Worm (Caenorhabditis elegans) whole organism, young adult: ENCODE results near the gene srw-90.

Source experiments
- B0336.3 ChIP-seq: fragments of 200-800 bp; sonication (Bioruptor generic); IDR thresholded peaks from 2 replicates; pipeline ENCODE4 v1.3.6; 2022; ENCODE audit warnings: missing genetic modification characterization, missing compliant biosample characterization
- D2030.7 ChIP-seq: fragments of 200-800 bp; sonication (Bioruptor generic); IDR thresholded peaks from 2 replicates; pipeline ENCODE4 v1.3.6; 2022; ENCODE audit warnings: missing genetic modification reagents, missing genetic modification characterization, missing compliant biosample characterization
- F37B4.10 ChIP-seq: fragments of 200-800 bp; sonication (Bioruptor generic); IDR thresholded peaks from 2 replicates; pipeline ENCODE4 v1.3.6; 2022; ENCODE audit warnings: missing genetic modification characterization, missing compliant biosample characterization
- F39B2.1 ChIP-seq: fragments of 200-800 bp; sonication (Bioruptor generic); IDR thresholded peaks from 2 replicates; pipeline ENCODE4 v1.3.6; 2022; ENCODE audit warnings: missing genetic modification reagents, missing genetic modification characterization, missing compliant biosample characterization
- F49E8.2 ChIP-seq: sonication (generic microtip); optimal IDR thresholded peaks from 3 replicates; lab custom pipeline; 2017; ENCODE audit warnings: missing genetic modification characterization, mild to moderate bottlenecking, missing compliant biosample characterization, antibody characterized with exemption, moderate library complexity; ENCODE audit not compliant: insufficient read depth
- F55B11.4 ChIP-seq: sonication (generic microtip); optimal IDR thresholded peaks from 2 replicates; lab custom pipeline; 2016; ENCODE audit warnings: missing compliant biosample characterization, missing genetic modification characterization, borderline replicate concordance; ENCODE audit not compliant: insufficient read depth
- F57A8.1 ChIP-seq: fragments of 200-800 bp; sonication (Bioruptor generic); optimal IDR thresholded peaks from 2 replicates; lab custom pipeline; 2018; ENCODE audit warnings: mild to moderate bottlenecking, missing genetic modification characterization, moderate library complexity, missing compliant biosample characterization
- K11D2.4 ChIP-seq: fragments of 200-800 bp; sonication (Bioruptor generic); IDR thresholded peaks from 2 replicates; pipeline ENCODE4 v1.3.6; 2022; ENCODE audit warnings: missing genetic modification reagents, missing genetic modification characterization, missing compliant biosample characterization
- T07F8.4 ChIP-seq: sonication (generic microtip); optimal IDR thresholded peaks from 2 replicates; lab custom pipeline; 2016; ENCODE audit warnings: mild to moderate bottlenecking, missing genetic modification characterization, moderate library complexity, missing compliant biosample characterization
- Y95B8A.8 ChIP-seq: fragments of 200-800 bp; sonication (Bioruptor generic); IDR thresholded peaks from 2 replicates; pipeline ENCODE4 v1.3.6; 2022; ENCODE audit warnings: missing genetic modification reagents, missing genetic modification characterization, missing compliant biosample characterization
- aptf-2 ChIP-seq: fragments of 200-800 bp; sonication (Bioruptor generic); conservative IDR thresholded peaks from 2 replicates; pipeline ENCODE4 v1.3.6; 2022; ENCODE audit warnings: missing genetic modification reagents, missing genetic modification characterization, missing compliant biosample characterization
- aptf-3 ChIP-seq: fragments of 200-800 bp; sonication (Bioruptor generic); IDR thresholded peaks from 2 replicates; pipeline ENCODE4 v1.3.6; 2022; ENCODE audit warnings: missing genetic modification characterization, missing compliant biosample characterization
- bed-1 ChIP-seq: fragments of 200-800 bp; sonication (Bioruptor generic); IDR thresholded peaks from 2 replicates; pipeline ENCODE4 v1.3.6; 2022; ENCODE audit warnings: missing genetic modification reagents, missing genetic modification characterization, missing compliant biosample characterization
- bed-2 ChIP-seq: fragments of 200-800 bp; sonication (Bioruptor generic); IDR thresholded peaks from 2 replicates; pipeline ENCODE4 v1.3.6; 2022; ENCODE audit warnings: missing genetic modification reagents, missing genetic modification characterization, missing compliant biosample characterization
- dox-1 ChIP-seq: fragments of 200-800 bp; sonication (Bioruptor generic); IDR thresholded peaks from 2 replicates; pipeline ENCODE4 v1.3.6; 2022; ENCODE audit warnings: missing genetic modification reagents, missing genetic modification characterization, missing compliant biosample characterization
- egrh-3 ChIP-seq: fragments of 200-800 bp; sonication (Bioruptor generic); IDR thresholded peaks from 2 replicates; pipeline ENCODE4 v1.3.6; 2022; ENCODE audit warnings: missing genetic modification reagents, missing genetic modification characterization, missing compliant biosample characterization
- ekl-4 ChIP-seq: fragments of 200-800 bp; sonication (Bioruptor generic); IDR thresholded peaks from 2 replicates; pipeline ENCODE4 v1.3.6; 2022; ENCODE audit warnings: missing genetic modification reagents, missing genetic modification characterization, missing compliant biosample characterization
- hlh-12 ChIP-seq: sonication (generic microtip); optimal IDR thresholded peaks from 2 replicates; lab custom pipeline; 2016; ENCODE audit warnings: missing genetic modification characterization, missing compliant biosample characterization
- hlh-26 ChIP-seq: fragments of 200-800 bp; sonication (Bioruptor generic); conservative IDR thresholded peaks from 2 replicates; pipeline ENCODE4 v1.3.6; 2022; ENCODE audit warnings: missing genetic modification reagents, missing genetic modification characterization, missing compliant biosample characterization
- hmg-1.2 ChIP-seq: fragments of 200-800 bp; sonication (Bioruptor generic); IDR thresholded peaks from 2 replicates; pipeline ENCODE4 v1.3.6; 2022; ENCODE audit warnings: missing genetic modification reagents, missing genetic modification characterization, missing compliant biosample characterization
- hmg-20 ChIP-seq: fragments of 200-800 bp; sonication (Bioruptor generic); IDR thresholded peaks from 2 replicates; pipeline ENCODE4 v1.3.6; 2022; ENCODE audit warnings: missing genetic modification reagents, missing genetic modification characterization, missing compliant biosample characterization
- let-526 ChIP-seq: fragments of 200-800 bp; sonication (Bioruptor generic); IDR thresholded peaks from 2 replicates; pipeline ENCODE4 v1.3.6; 2022; ENCODE audit warnings: missing genetic modification reagents, missing genetic modification characterization, missing compliant biosample characterization
- lir-1 ChIP-seq: fragments of 200-800 bp; sonication (Bioruptor generic); conservative IDR thresholded peaks from 2 replicates; pipeline ENCODE4 v1.3.6; 2022; ENCODE audit warnings: missing genetic modification reagents, missing genetic modification characterization, missing compliant biosample characterization
- lsy-27 ChIP-seq: sonication (generic microtip); optimal IDR thresholded peaks from 2 replicates; lab custom pipeline; 2017; ENCODE audit warnings: missing genetic modification characterization, mild to moderate bottlenecking, missing compliant biosample characterization, antibody characterized with exemption, missing genotype, borderline replicate concordance; ENCODE audit not compliant: insufficient read depth
- madf-8 ChIP-seq: fragments of 200-800 bp; sonication (Bioruptor generic); conservative IDR thresholded peaks from 2 replicates; pipeline ENCODE4 v1.3.6; 2022; ENCODE audit warnings: missing genetic modification reagents, missing genetic modification characterization, missing compliant biosample characterization
- sea-2 ChIP-seq: fragments of 200-800 bp; sonication (Bioruptor generic); IDR thresholded peaks from 2 replicates; pipeline ENCODE4 v1.3.6; 2022; ENCODE audit warnings: missing genetic modification characterization, missing compliant biosample characterization
- tbx-9 ChIP-seq: sonication (generic microtip); optimal IDR thresholded peaks from 2 replicates; lab custom pipeline; 2016; ENCODE audit warnings: borderline replicate concordance, missing genetic modification characterization, inconsistent platforms, missing compliant biosample characterization
- zfh-2 ChIP-seq: fragments of 200-800 bp; sonication (Bioruptor generic); conservative IDR thresholded peaks from 2 replicates; pipeline ENCODE4 v1.3.6; 2022; ENCODE audit warnings: missing genetic modification reagents, missing genetic modification characterization, missing compliant biosample characterization
- ztf-26 ChIP-seq: sonication (generic microtip); optimal IDR thresholded peaks from 2 replicates; lab custom pipeline; 2017; ENCODE audit warnings: missing genetic modification characterization, missing compliant biosample characterization

srw-90 gene

ce11 chrV:1682279-1682678 lies 19.6 kb upstream of the srw-90 start, which contains the start of gene srh-3:
Gene srh-3, plus strand, starts transcription at chrV:1682579.
- TF ChIP-seq F57A8.1 (GFP tag; lab: Kevin White, UChicago) = no peak
- no peak for TF ChIP-seq ekl-4 (GFP tag; lab: Robert Waterston, UW)
- no peak for TF ChIP-seq madf-8 (GFP tag; lab: Robert Waterston, UW)
- no peak for TF ChIP-seq lsy-27 (tag; lab: Kevin White, UChicago)
- TF ChIP-seq ztf-26 (tag; lab: Kevin White, UChicago) = no peak
- no peak for TF ChIP-seq F49E8.2 (tag; lab: Kevin White, UChicago)
- TF ChIP-seq tbx-9 (tag; lab: Kevin White, UChicago) = no peak
- TF ChIP-seq T07F8.4 = no peak
- TF ChIP-seq hmg-20 (GFP tag; lab: Robert Waterston, UW) = no peak
- no peak for TF ChIP-seq bed-1 (GFP tag; lab: Robert Waterston, UW)
- no peak for TF ChIP-seq D2030.7
- TF ChIP-seq dox-1 (GFP tag; lab: Robert Waterston, UW) = no peak
- no peak for TF ChIP-seq K11D2.4 (GFP tag; lab: Robert Waterston, UW)
- TF ChIP-seq hlh-26 (GFP tag; lab: Robert Waterston, UW) = no peak
- TF ChIP-seq F37B4.10 (GFP tag; lab: Robert Waterston, UW) = no peak

DNA sequence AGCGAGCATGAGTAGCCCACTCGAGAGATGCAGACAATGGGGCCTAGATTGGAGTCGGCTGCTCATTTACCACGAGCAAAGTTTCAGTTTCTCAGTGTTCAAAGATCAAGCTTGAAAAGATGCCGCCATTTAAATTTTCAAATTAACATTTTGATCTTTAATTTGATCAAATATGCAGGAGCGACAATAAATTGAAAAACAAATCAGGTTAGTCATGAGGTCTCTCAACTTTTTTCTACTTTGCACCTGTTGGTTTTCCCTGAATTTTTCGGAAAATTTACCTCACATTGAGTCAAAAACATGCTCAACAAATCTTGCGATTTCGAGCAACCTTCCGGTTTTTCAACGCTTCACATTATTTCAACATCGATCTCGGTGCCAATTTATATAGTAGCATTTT lies 16.5 kb upstream of the srw-90 start, which contains the start of gene srh-5:
srh-5 (plus strand) TSS at position 301 of the 400 bp plus-strand sequence.
- no peak for TF ChIP-seq bed-2 (GFP tag; lab: Robert Waterston, UW)
- TF ChIP-seq sea-2 (GFP tag; lab: Robert Waterston, UW) = no peak

- TF ChIP-seq aptf-3 (GFP tag; lab: Robert Waterston, UW) = 0 out of 2 replicates have a peak, but pooled peaks have one; percentile 63
- TF ChIP-seq aptf-2 = peak; percentile 80
Observed at ce11 chrV:1692494-1692893, 9.4 kb upstream of the srw-90 start, which contains the start of gene Y46H3C.5. Gene Y46H3C.5, minus strand, starts transcription at chrV:1692495.

DNA sequence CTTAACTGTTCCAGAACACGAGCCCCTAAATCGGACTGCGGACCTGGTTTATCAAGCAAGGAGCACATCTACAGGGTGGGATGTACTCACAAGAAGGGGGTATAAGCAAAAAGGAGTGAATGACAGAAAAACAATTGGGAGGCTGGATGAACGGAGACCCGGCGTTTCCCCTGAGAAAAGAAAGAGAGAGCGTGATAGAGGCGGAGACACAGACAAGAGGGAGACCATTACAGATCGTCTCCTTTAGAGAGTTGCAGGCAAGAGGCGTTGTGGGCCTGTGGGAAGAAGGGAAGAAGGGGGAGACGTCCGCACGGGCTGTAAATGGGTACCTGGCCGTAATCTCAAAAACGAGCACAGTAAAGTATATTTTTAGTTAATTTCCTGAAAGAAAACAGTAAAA lies 8.0 kb upstream of the srw-90 start, which contains the start of gene Y46H3C.7:
Y46H3C.7 (minus strand) TSS at position 147 of the 400 bp plus-strand sequence.
- TF ChIP-seq aptf-2 (peak; percentile 94), hmg-1.2 (GFP tag; lab: Robert Waterston, UW) (peak; percentile 65), aptf-3 (GFP tag; lab: Robert Waterston, UW) (0 out of 2 replicates have a peak, but pooled peaks have one; percentile 60)

ce11 chrV:1698400-1698799 lies 3.5 kb upstream of the srw-90 start:
- TF ChIP-seq egrh-3 = peak; percentile 49; the same call in 1 of the 2 replicates
- TF ChIP-seq B0336.3 (GFP tag; lab: Robert Waterston, UW) = no peak
- no peak for TF ChIP-seq Y95B8A.8 (GFP tag; lab: Robert Waterston, UW)
- TF ChIP-seq hlh-12 (tag; lab: Kevin White, UChicago) = no peak
- no peak for TF ChIP-seq lir-1
- peak; percentile 79 for TF ChIP-seq zfh-2 (GFP tag; lab: Robert Waterston, UW)
- no peak for TF ChIP-seq let-526 (GFP tag; lab: Robert Waterston, UW)
- TF ChIP-seq F55B11.4 (tag; lab: Kevin White, UChicago) = no peak
- TF ChIP-seq F39B2.1 (GFP tag; lab: Robert Waterston, UW) = no peak
